Fruit fly (Drosophila melanogaster) Kc167 (cell line): ENCODE measurements around the gene CG31792.

Experiments used
- Sin3A ChIP-seq: fragments of >200 bp; optimal IDR thresholded peaks from 2 replicates; lab custom pipeline; 2018; ENCODE audit warnings: missing external identifiers
- h ChIP-seq: fragments of >200 bp; optimal IDR thresholded peaks from 3 replicates; lab custom pipeline; 2018; ENCODE audit warnings: missing external identifiers
- psq ChIP-seq: fragments of >200 bp; optimal IDR thresholded peaks from 2 replicates; lab custom pipeline; 2017; ENCODE audit warnings: missing external identifiers
- ttk ChIP-seq: sonication (Bioruptor generic); optimal IDR thresholded peaks from 2 replicates; lab custom pipeline; 2017; ENCODE audit warnings: missing external identifiers

DNA sequence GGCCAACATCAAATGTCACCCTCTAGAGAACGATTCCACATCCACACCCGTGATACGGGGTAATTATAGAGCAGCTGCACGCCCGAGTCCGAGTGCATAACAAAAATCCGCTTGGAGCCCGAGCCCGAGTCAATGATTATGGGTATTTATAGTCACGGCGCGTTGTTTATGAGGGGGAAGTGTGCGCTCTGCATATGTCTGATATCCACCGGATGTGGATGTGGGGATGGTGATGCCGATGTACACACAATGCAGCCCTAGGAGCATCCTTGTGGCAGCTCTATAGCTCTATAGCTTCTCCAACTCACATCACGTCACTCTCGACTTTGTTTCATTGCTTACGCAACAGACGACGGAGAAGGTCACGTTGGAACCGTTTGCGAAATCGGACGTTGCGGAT lies 40.2 kb downstream of the CG31792 start:
- TF ChIP-seq Sin3A (lab: Kevin White, UChicago), result no peak
- TF ChIP-seq h, result no peak
- TF ChIP-seq psq (lab: Kevin White, UChicago), result no peak
- TF ChIP-seq ttk (lab: Kevin White, UChicago), result no peak
